Worm (Caenorhabditis elegans): ENCODE measurements around the gene Y22D7AL.4.

Y22D7AL.4 gene

DNA sequence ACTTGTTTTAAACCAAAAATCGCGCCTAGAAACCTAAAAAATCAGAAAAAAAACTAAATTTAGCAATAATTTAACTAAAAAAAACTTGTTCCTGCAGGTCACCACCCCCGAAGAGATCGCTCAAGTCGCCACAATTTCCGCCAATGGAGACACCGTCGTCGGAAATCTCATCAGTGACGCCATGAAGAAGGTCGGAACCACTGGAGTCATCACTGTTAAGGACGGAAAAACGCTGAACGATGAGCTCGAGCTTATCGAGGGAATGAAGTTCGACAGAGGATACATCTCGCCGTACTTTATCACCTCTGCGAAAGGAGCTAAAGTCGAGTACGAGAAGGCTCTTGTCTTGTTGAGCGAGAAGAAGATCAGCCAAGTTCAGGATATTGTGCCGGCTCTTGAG, 5.1 kb upstream of the Y22D7AL.4 start:
- TF ChIP-seq cnd-1 (tag; optimal IDR thresholded peaks at IDR 0.05) (no peak), nhr-76 (tag; optimal IDR thresholded peaks at IDR 0.05) (no peak), sptf-1 (tag; optimal IDR thresholded peaks at IDR 0.05) (no peak), ham-2 (GFP tag; optimal IDR thresholded peaks at IDR 0.05) (no peak), unc-39 (tag; optimal IDR thresholded peaks at IDR 0.05) (no peak), nhr-12 (tag; optimal IDR thresholded peaks at IDR 0.05) (no peak), mep-1 (tag; optimal IDR thresholded peaks at IDR 0.05) (no peak), lin-32 (GFP tag; optimal IDR thresholded peaks at IDR 0.05) (no peak), sem-2 (GFP tag; optimal IDR thresholded peaks at IDR 0.05) (no peak), bed-3 (GFP tag; optimal IDR thresholded peaks at IDR 0.05) (no peak), M03D4.4 (tag; optimal IDR thresholded peaks at IDR 0.05) (no peak), unc-62 (GFP tag; optimal IDR thresholded peaks at IDR 0.05) (no peak), flh-1 (GFP tag; optimal IDR thresholded peaks at IDR 0.05) (no peak), drap-1 (GFP tag; optimal IDR thresholded peaks at IDR 0.05) (no peak), nhr-237 (tag; optimal IDR thresholded peaks at IDR 0.05) (no peak), lin-13 (tag; optimal IDR thresholded peaks at IDR 0.05) (no peak), ceh-39 (tag; optimal IDR thresholded peaks at IDR 0.05) (no peak), pha-4 (tag; optimal IDR thresholded peaks at IDR 0.05) (no peak), nhr-2 (tag; optimal IDR thresholded peaks at IDR 0.05) (no peak)

DNA sequence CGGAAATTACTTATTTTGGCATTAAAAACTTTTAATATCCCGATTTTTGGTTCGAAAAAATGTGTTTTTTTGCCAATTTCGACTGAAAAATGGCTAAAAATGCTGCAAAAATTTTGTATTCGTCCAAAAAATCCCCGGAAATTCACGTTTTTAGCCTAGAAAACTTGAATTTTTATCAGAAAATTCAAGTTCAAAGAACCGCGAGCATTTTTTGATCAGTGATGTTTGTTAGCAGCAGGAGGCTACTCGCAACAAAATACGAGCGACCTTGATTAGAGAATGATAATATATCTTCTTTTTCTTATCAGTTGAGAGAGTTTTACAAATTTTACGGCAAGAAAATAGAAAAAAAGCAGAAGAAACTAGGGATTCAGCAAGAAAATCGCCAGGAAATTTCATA, 4.1 kb upstream of the Y22D7AL.4 start:
- no peak for TF ChIP-seq sem-2 (GFP tag; optimal IDR thresholded peaks at IDR 0.05)
- TF ChIP-seq lin-32 (GFP tag; optimal IDR thresholded peaks at IDR 0.05): no peak
- TF ChIP-seq cnd-1 (tag; optimal IDR thresholded peaks at IDR 0.05): no peak
- no peak for TF ChIP-seq pha-4 (tag; optimal IDR thresholded peaks at IDR 0.05)
- TF ChIP-seq elt-3 (tag; optimal IDR thresholded peaks at IDR 0.05): no peak
- no peak for TF ChIP-seq lin-13 (tag; optimal IDR thresholded peaks at IDR 0.05)
- TF ChIP-seq ceh-83 (GFP tag; optimal IDR thresholded peaks at IDR 0.05): no peak
- no peak for TF ChIP-seq unc-39 (tag; optimal IDR thresholded peaks at IDR 0.05)
- TF ChIP-seq tbx-8 (GFP tag; optimal IDR thresholded peaks at IDR 0.05): no peak
- TF ChIP-seq flh-1 (GFP tag; optimal IDR thresholded peaks at IDR 0.05): no peak
- TF ChIP-seq drap-1 (GFP tag; optimal IDR thresholded peaks at IDR 0.05): no peak
- TF ChIP-seq M03D4.4 (tag; optimal IDR thresholded peaks at IDR 0.05): no peak
- no peak for TF ChIP-seq ztf-11 (tag; optimal IDR thresholded peaks at IDR 0.05)
- no peak for TF ChIP-seq unc-62 (GFP tag; optimal IDR thresholded peaks at IDR 0.05)
- TF ChIP-seq hlh-1 (tag; optimal IDR thresholded peaks at IDR 0.05): no peak
- TF ChIP-seq nhr-76 (tag; optimal IDR thresholded peaks at IDR 0.05): no peak
- no peak for TF ChIP-seq mep-1 (tag; optimal IDR thresholded peaks at IDR 0.05)

- no peak for TF ChIP-seq lin-13 (tag; optimal IDR thresholded peaks at IDR 0.05)
- no peak for TF ChIP-seq M03D4.4 (tag; optimal IDR thresholded peaks at IDR 0.05)
- TF ChIP-seq flh-1 (GFP tag; optimal IDR thresholded peaks at IDR 0.05): no peak
- no peak for TF ChIP-seq blmp-1 (tag; optimal IDR thresholded peaks at IDR 0.05)
- no peak for TF ChIP-seq mab-5 (tag; optimal IDR thresholded peaks at IDR 0.05)
- TF ChIP-seq nhr-237 (tag; optimal IDR thresholded peaks at IDR 0.05): no peak
- TF ChIP-seq cnd-1 (tag; optimal IDR thresholded peaks at IDR 0.05): no peak
These were observed 664 bp upstream of the Y22D7AL.4 start for ce11 chrIII:1625660-1626275.

DNA sequence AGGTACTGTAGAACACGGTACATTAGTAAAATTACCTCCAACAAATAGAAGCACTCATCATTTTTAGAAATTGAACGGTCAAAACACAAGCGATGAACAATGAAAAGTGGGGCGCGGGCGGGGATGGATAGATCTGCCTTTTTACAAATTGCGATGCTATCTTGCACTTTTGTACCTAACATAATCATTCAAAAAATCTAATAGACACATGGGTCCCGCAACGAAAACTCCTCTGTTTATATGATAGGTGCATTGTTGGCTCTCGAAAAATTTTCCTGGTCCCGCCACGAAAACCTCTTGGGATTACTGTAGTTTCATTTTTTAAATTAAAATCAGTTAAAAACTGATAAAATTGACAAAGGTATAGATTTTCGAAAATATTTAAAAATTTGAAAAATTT, 7.8 kb downstream of the Y22D7AL.4 start, which contains the start of gene Y22D7AL.11:
Gene Y22D7AL.11 (minus strand): TSS at position 101 of the 400 bp plus-strand sequence.
- TF ChIP-seq elt-1 (tag; optimal IDR thresholded peaks at IDR 0.05; ENCODE audit: borderline replicate concordance, insufficient read depth) (no peak), lin-13 (tag; optimal IDR thresholded peaks at IDR 0.05) (no peak), unc-62 (GFP tag; optimal IDR thresholded peaks at IDR 0.05) (no peak), M03D4.4 (tag; optimal IDR thresholded peaks at IDR 0.05) (no peak), unc-39 (tag; optimal IDR thresholded peaks at IDR 0.05) (no peak), pha-4 (tag; optimal IDR thresholded peaks at IDR 0.05) (no peak), ceh-83 (GFP tag; optimal IDR thresholded peaks at IDR 0.05) (no peak), hlh-1 (tag; optimal IDR thresholded peaks at IDR 0.05) (no peak), drap-1 (GFP tag; optimal IDR thresholded peaks at IDR 0.05) (no peak), sptf-1 (tag; optimal IDR thresholded peaks at IDR 0.05) (no peak), cnd-1 (tag; optimal IDR thresholded peaks at IDR 0.05) (no peak), mab-5 (tag; optimal IDR thresholded peaks at IDR 0.05) (no peak)

DNA sequence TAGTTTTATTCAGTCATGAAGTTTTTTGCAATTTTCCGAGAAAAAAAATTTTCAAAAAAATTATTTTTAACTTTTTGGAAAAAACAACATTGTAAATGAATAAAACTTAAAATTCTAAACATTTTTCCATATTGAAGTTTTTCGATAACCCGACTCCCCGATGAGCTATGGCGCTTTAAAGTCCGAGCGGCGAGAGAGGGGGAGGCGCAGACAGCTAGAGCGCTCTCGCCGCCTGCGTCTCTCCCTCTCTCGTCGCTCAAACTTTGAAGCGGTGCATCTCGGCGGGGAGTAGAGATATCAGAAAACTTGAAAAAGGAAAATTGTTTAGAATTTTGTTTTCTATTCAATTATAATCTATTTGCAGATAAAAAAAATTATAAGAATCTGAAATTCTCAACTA, 11.9 kb downstream of the Y22D7AL.4 start:
- TF ChIP-seq nhr-12 (tag; optimal IDR thresholded peaks at IDR 0.05) (no peak), sem-2 (GFP tag; optimal IDR thresholded peaks at IDR 0.05) (no peak), drap-1 (GFP tag; optimal IDR thresholded peaks at IDR 0.05) (no peak), unc-120 (tag; optimal IDR thresholded peaks at IDR 0.05; ENCODE audit: poor library complexity, severe bottlenecking) (no peak), ceh-43 (GFP tag; optimal IDR thresholded peaks at IDR 0.05) (no peak), tbx-8 (GFP tag; optimal IDR thresholded peaks at IDR 0.05) (no peak), ces-1 (GFP tag; optimal IDR thresholded peaks at IDR 0.05) (no peak), unc-39 (tag; optimal IDR thresholded peaks at IDR 0.05) (no peak), elt-3 (tag; optimal IDR thresholded peaks at IDR 0.05) (no peak), mab-5 (tag; optimal IDR thresholded peaks at IDR 0.05) (no peak), lin-13 (tag; optimal IDR thresholded peaks at IDR 0.05) (no peak), nhr-2 (tag; optimal IDR thresholded peaks at IDR 0.05) (no peak)

All from whole organism, mixed stage, embryonic.